Fruit fly (Drosophila melanogaster): ENCODE data around the gene CG42822.

- no peak for TF ChIP-seq CG4496 (GFP tag; IDR thresholded peaks at IDR 0.05)
- TF ChIP-seq CG14655 (GFP tag; optimal IDR thresholded peaks at IDR 0.05), result no peak
- TF ChIP-seq D1 (tag; optimal IDR thresholded peaks at IDR 0.05), result no peak
- TF ChIP-seq Pif1A (GFP tag; optimal IDR thresholded peaks at IDR 0.05), result no peak
Observed at dm6 chr3R:17366023-17366422, 47.7 kb upstream of the CG42822 start, which contains the start of gene beat-IIa.
